Fruit fly (Drosophila melanogaster): ENCODE data around the gene osk.

DNA sequence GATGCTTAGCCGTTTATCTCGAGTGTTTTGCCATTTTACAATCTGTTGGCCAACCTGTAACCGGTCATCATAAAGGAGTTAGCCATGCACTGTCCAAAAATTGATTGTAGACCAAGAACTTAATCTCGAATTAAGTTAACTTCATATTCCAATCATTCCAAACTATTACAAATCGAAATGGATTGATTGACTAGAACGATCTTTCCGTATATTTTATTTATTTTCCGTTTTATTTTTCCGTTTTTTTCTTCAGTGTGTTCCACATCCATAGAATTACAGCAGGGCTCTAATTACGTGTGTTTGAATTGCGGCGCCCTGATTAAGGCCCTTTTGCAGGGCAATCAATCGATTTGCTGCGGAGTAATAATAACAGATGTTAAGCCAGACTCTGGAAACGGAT, 2.2 kb upstream of the osk start:
- TF ChIP-seq Crg-1 (GFP tag; optimal IDR thresholded peaks at IDR 0.05) (no peak), Hr96 (GFP tag; optimal IDR thresholded peaks at IDR 0.05) (no peak), kay (GFP tag; ENCODE audit: borderline replicate concordance) (no peak), CG7045 (GFP tag; optimal IDR thresholded peaks at IDR 0.05) (no peak)
